Worm (Caenorhabditis elegans) whole organism, young adult: ENCODE data around the gene mca-1.

Experiments used
- B0019.2 ChIP-seq: fragments of 200-800 bp; sonication (Bioruptor generic); conservative IDR thresholded peaks from 2 replicates; pipeline ENCODE4 v1.3.6; 2022; ENCODE audit warnings: missing genetic modification reagents, missing genetic modification characterization, missing compliant biosample characterization
- B0035.1 ChIP-seq: sonication (generic microtip); optimal IDR thresholded peaks from 2 replicates; lab custom pipeline; 2016; ENCODE audit warnings: missing genetic modification characterization, mild to moderate bottlenecking, missing compliant biosample characterization, missing genotype, missing genetic modification reagents
- D2030.7 ChIP-seq: fragments of 200-800 bp; sonication (Bioruptor generic); IDR thresholded peaks from 2 replicates; pipeline ENCODE4 v1.3.6; 2022; ENCODE audit warnings: missing genetic modification reagents, missing genetic modification characterization, missing compliant biosample characterization
- F22D6.2 ChIP-seq: sonication (generic microtip); optimal IDR thresholded peaks from 2 replicates; lab custom pipeline; 2016; ENCODE audit warnings: mild to moderate bottlenecking, missing genetic modification characterization, missing compliant biosample characterization
- F23B12.7 ChIP-seq: sonication (generic microtip); optimal IDR thresholded peaks from 2 replicates; lab custom pipeline; 2017; ENCODE audit warnings: missing genetic modification characterization, mild to moderate bottlenecking, missing compliant biosample characterization, antibody characterized with exemption, moderate library complexity; ENCODE audit not compliant: insufficient read depth
- F33H1.4 ChIP-seq: fragments of 200-800 bp; sonication (Bioruptor generic); IDR thresholded peaks from 2 replicates; pipeline ENCODE4 v1.3.6; 2022; ENCODE audit warnings: missing genetic modification reagents, missing genetic modification characterization, missing compliant biosample characterization
- F49E8.2 ChIP-seq: sonication (generic microtip); optimal IDR thresholded peaks from 3 replicates; lab custom pipeline; 2017; ENCODE audit warnings: missing genetic modification characterization, mild to moderate bottlenecking, missing compliant biosample characterization, antibody characterized with exemption, moderate library complexity; ENCODE audit not compliant: insufficient read depth
- K11D2.4 ChIP-seq: fragments of 200-800 bp; sonication (Bioruptor generic); IDR thresholded peaks from 2 replicates; pipeline ENCODE4 v1.3.6; 2022; ENCODE audit warnings: missing genetic modification reagents, missing genetic modification characterization, missing compliant biosample characterization
- Y53F4B.3 ChIP-seq: fragments of 200-800 bp; sonication (Bioruptor generic); IDR thresholded peaks from 2 replicates; pipeline ENCODE4 v1.3.6; 2022; ENCODE audit warnings: missing genetic modification reagents, missing genetic modification characterization, missing compliant biosample characterization
- Y67H2A.10 ChIP-seq: fragments of 200-800 bp; sonication (Bioruptor generic); conservative IDR thresholded peaks from 2 replicates; pipeline ENCODE4 v1.3.6; 2022; ENCODE audit warnings: missing genetic modification reagents, missing genetic modification characterization, missing compliant biosample characterization
- ama-1 ChIP-seq, 3 experiments: fragments of 150-350 bp in 1 of 3; sonication (generic microtip) in 2 of 3; optimal IDR thresholded peaks; 2 replicates each; lab custom pipeline; 2014 to 2018; ENCODE audit warnings: missing biosample characterization in 2 of 3, missing genetic modification characterization in 2 of 3, missing genetic modification reagents in 2 of 3
- ceh-100 ChIP-seq: fragments of 200-800 bp; sonication (Bioruptor generic); IDR thresholded peaks from 2 replicates; pipeline ENCODE4 v1.3.6; 2022; ENCODE audit warnings: missing genetic modification reagents, missing genetic modification characterization, missing compliant biosample characterization
- die-1 ChIP-seq: sonication (generic microtip); optimal IDR thresholded peaks from 2 replicates; lab custom pipeline; 2016; ENCODE audit warnings: missing genotype, mild to moderate bottlenecking, missing genetic modification characterization, missing compliant biosample characterization
- dox-1 ChIP-seq: fragments of 200-800 bp; sonication (Bioruptor generic); IDR thresholded peaks from 2 replicates; pipeline ENCODE4 v1.3.6; 2022; ENCODE audit warnings: missing genetic modification reagents, missing genetic modification characterization, missing compliant biosample characterization
- egl-18 ChIP-seq: fragments of 200-800 bp; sonication (Bioruptor generic); IDR thresholded peaks from 2 replicates; pipeline ENCODE4 v1.3.6; 2022; ENCODE audit warnings: missing genetic modification reagents, missing genetic modification characterization, missing compliant biosample characterization
- him-1 ChIP-seq: sonication (generic microtip); optimal IDR thresholded peaks from 2 replicates; lab custom pipeline; 2016; ENCODE audit warnings: missing genotype, missing genetic modification reagents, missing genetic modification characterization, missing compliant biosample characterization
- hlh-12 ChIP-seq: sonication (generic microtip); optimal IDR thresholded peaks from 2 replicates; lab custom pipeline; 2016; ENCODE audit warnings: missing genetic modification characterization, missing compliant biosample characterization
- hlh-26 ChIP-seq: fragments of 200-800 bp; sonication (Bioruptor generic); conservative IDR thresholded peaks from 2 replicates; pipeline ENCODE4 v1.3.6; 2022; ENCODE audit warnings: missing genetic modification reagents, missing genetic modification characterization, missing compliant biosample characterization
- hmg-1.2 ChIP-seq: fragments of 200-800 bp; sonication (Bioruptor generic); IDR thresholded peaks from 2 replicates; pipeline ENCODE4 v1.3.6; 2022; ENCODE audit warnings: missing genetic modification reagents, missing genetic modification characterization, missing compliant biosample characterization
- hrde-1 ChIP-seq: sonication (generic microtip); optimal IDR thresholded peaks from 2 replicates; lab custom pipeline; 2016; ENCODE audit warnings: missing genetic modification characterization, mild to moderate bottlenecking, missing compliant biosample characterization, moderate library complexity, missing genotype, missing genetic modification reagents, borderline replicate concordance
- lin-26 ChIP-seq: fragments of 200-800 bp; sonication (Bioruptor generic); IDR thresholded peaks from 2 replicates; pipeline ENCODE4 v1.3.6; 2022; ENCODE audit warnings: missing genetic modification reagents, missing genetic modification characterization, missing compliant biosample characterization
- lin-54 ChIP-seq: fragments of 200-800 bp; sonication (Bioruptor generic); optimal IDR thresholded peaks from 2 replicates; lab custom pipeline; 2018; ENCODE audit warnings: mild to moderate bottlenecking, missing genetic modification characterization, missing compliant biosample characterization
- lir-1 ChIP-seq: fragments of 200-800 bp; sonication (Bioruptor generic); conservative IDR thresholded peaks from 2 replicates; pipeline ENCODE4 v1.3.6; 2022; ENCODE audit warnings: missing genetic modification reagents, missing genetic modification characterization, missing compliant biosample characterization
- madf-10 ChIP-seq: sonication (generic microtip); optimal IDR thresholded peaks from 2 replicates; lab custom pipeline; 2016; ENCODE audit warnings: mild to moderate bottlenecking, missing genetic modification characterization, missing compliant biosample characterization
- mes-4 ChIP-seq: sonication (generic microtip); optimal IDR thresholded peaks from 2 replicates; lab custom pipeline; 2016; ENCODE audit warnings: missing genotype, missing genetic modification characterization, missing compliant biosample characterization
- repo-1 ChIP-seq: sonication (generic microtip); optimal IDR thresholded peaks from 2 replicates; lab custom pipeline; 2017; ENCODE audit warnings: mild to moderate bottlenecking, missing genetic modification characterization, missing compliant biosample characterization
- snpc-3.4 ChIP-seq: sonication (generic microtip); optimal IDR thresholded peaks from 2 replicates; lab custom pipeline; 2017; ENCODE audit warnings: missing genetic modification characterization, mild to moderate bottlenecking, missing compliant biosample characterization, antibody characterized with exemption, moderate library complexity, missing genotype, missing genetic modification reagents
- snpc-4 ChIP-seq, 5 experiments: fragments of 150-350 bp in 1 of 5; sonication (generic microtip) in 4 of 5; optimal IDR thresholded peaks; 2 replicates each; lab custom pipeline; 2014 to 2018; ENCODE audit warnings: missing genetic modification characterization in 5 of 5, missing biosample characterization in 3 of 5, antibody characterized with exemption in 2 of 5, mild to moderate bottlenecking in 2 of 5, missing compliant biosample characterization in 2 of 5, missing genotype in 2 of 5, moderate library complexity in 2 of 5, missing genetic modification reagents in 1 of 5
- unc-62 ChIP-seq: fragments of 150-350 bp; optimal IDR thresholded peaks from 2 replicates; lab custom pipeline; 2014; ENCODE audit warnings: missing biosample characterization, missing genetic modification reagents, missing genetic modification characterization
- zim-3 ChIP-seq: sonication (generic microtip); optimal IDR thresholded peaks from 2 replicates; lab custom pipeline; 2017; ENCODE audit warnings: mild to moderate bottlenecking, missing genetic modification characterization, moderate library complexity, missing compliant biosample characterization
- ztf-18 ChIP-seq: sonication (generic microtip); optimal IDR thresholded peaks from 2 replicates; lab custom pipeline; 2016; ENCODE audit warnings: missing genotype, mild to moderate bottlenecking, missing genetic modification characterization, missing compliant biosample characterization
- ztf-22 ChIP-seq: fragments of 200-800 bp; sonication (Bioruptor generic); optimal IDR thresholded peaks from 2 replicates; lab custom pipeline; 2018; ENCODE audit warnings: mild to moderate bottlenecking, missing genetic modification characterization, moderate library complexity, missing compliant biosample characterization

The mca-1 gene

ce11 chrIV:9622272-9622671 lies 12.5 kb downstream of the mca-1 start, which contains the start of gene W09C2.7:
TSS of gene W09C2.7 (minus strand) at chrIV:9622372.
- no peak for TF ChIP-seq dox-1
- no peak for TF ChIP-seq snpc-4 (GFP tag; optimal IDR thresholded peaks at IDR 0.05; lab: Kevin White, UChicago)
- TF ChIP-seq snpc-4 (tag; optimal IDR thresholded peaks at IDR 0.05; lab: Kevin White, UChicago), result no peak
- no peak for TF ChIP-seq repo-1
- TF ChIP-seq mes-4, result no peak
- no peak for TF ChIP-seq die-1 (tag; lab: Kevin White, UChicago)
- TF ChIP-seq ztf-22, result no peak
- TF ChIP-seq F23B12.7 (tag; lab: Kevin White, UChicago), result no peak
- no peak for TF ChIP-seq egl-18 (GFP tag; lab: Robert Waterston, UW)

DNA sequence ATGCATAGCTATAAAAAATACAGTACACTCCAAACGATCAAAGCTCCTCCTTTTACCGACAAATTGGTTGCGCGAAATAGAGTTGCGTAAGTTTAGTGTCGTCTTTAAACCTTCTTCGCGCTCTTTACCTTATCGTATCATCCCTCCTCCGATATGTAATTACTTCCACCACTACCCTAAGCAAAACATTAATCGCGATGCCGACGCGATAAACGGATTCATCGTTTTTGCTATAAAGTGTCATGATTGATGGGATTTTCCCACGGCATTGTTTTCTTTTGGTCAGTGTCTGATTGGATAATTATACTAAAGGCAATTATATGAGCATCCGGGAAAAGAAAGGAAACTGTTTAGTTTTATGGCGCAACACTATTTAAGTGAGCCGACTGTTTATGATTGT lies 15.9 kb downstream of the mca-1 start:
- no peak for TF ChIP-seq B0035.1
- TF ChIP-seq F49E8.2 (tag; lab: Kevin White, UChicago), result no peak
- no peak for TF ChIP-seq zim-3 (tag; lab: Kevin White, UChicago)
- TF ChIP-seq snpc-3.4 (tag; lab: Kevin White, UChicago), result no peak
- no peak for TF ChIP-seq Y53F4B.3
- no peak for TF ChIP-seq lir-1 (GFP tag; lab: Robert Waterston, UW)
- TF ChIP-seq snpc-4 (GFP tag; optimal IDR thresholded peaks at IDR 0.05; lab: Kevin White, UChicago), result no peak
- no peak for TF ChIP-seq snpc-4 (tag; optimal IDR thresholded peaks at IDR 0.05; lab: Kevin White, UChicago)
- no peak for TF ChIP-seq egl-18 (GFP tag; lab: Robert Waterston, UW)
- no peak for TF ChIP-seq hmg-1.2 (GFP tag; lab: Robert Waterston, UW)
- no peak for TF ChIP-seq F22D6.2 (tag; lab: Kevin White, UChicago)

DNA sequence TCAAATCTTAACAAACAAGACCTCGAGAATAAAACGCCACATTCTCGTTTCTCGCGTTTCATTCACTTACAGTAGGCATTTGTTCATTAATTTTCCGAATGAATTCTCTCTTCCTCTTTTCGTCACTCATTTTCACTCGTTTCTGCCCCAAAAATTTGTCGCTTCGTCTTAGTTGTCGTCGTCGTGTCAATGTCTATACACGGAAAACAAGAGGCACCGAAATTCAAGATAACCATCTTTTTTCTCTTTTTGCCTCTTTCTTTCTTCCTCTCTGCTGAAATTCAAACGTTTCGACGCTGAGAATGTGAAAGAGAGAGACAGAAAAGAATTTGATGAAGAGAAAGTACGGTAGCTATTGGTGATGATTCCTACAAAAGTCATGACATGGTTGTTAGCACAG lies 16.7 kb downstream of the mca-1 start:
- TF ChIP-seq egl-18 (GFP tag; lab: Robert Waterston, UW) (no peak), Y67H2A.10 (GFP tag; lab: Robert Waterston, UW) (no peak), madf-10 (no peak), mes-4 (no peak), ceh-100 (GFP tag; lab: Robert Waterston, UW) (no peak), hlh-12 (tag; lab: Kevin White, UChicago) (no peak), ama-1 (optimal IDR thresholded peaks at IDR 0.05; lab: Kevin White, UChicago) (no peak), ama-1 (GFP tag; optimal IDR thresholded peaks at IDR 0.05; lab: Kevin White, UChicago) (no peak), lin-26 (GFP tag; lab: Robert Waterston, UW) (no peak), D2030.7 (GFP tag; lab: Robert Waterston, UW) (no peak), hlh-26 (no peak), lir-1 (GFP tag; lab: Robert Waterston, UW) (no peak), hrde-1 (tag; lab: Kevin White, UChicago) (no peak), him-1 (tag; lab: Kevin White, UChicago) (no peak), B0019.2 (no peak), F33H1.4 (no peak), K11D2.4 (GFP tag; lab: Robert Waterston, UW) (no peak), ztf-18 (tag; lab: Kevin White, UChicago) (no peak)

DNA sequence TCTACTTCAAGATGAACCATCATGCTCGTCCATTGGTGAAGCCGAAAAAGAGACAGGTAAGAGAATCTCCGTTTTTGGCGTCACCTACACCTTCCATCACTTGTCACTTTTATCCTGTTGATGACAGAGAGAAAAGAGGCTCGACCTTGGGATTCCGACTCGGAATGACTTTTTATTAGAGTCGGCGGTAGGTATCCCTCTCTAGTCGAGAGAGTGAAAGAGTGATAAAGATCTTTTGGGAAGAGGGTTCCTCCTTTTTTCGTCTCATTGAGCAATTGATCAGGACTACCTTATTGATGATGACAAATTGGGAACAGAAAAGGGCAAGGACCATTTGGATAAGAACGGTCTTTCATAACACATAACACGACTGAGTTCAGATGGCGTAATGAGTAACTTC lies 17.4 kb downstream of the mca-1 start:
- no peak for TF ChIP-seq lin-54
- TF ChIP-seq unc-62, result peak; percentile 53
